Worm (Caenorhabditis elegans): ENCODE data around the gene C02E7.8.

- TF ChIP-seq sea-1 (GFP tag; conservative IDR thresholded peaks at IDR 0.05) (no peak), hmbx-1 (tag; optimal IDR thresholded peaks at IDR 0.05) (no peak), aly-1 (tag; optimal IDR thresholded peaks at IDR 0.05) (no peak), ama-1 (optimal IDR thresholded peaks at IDR 0.05) (no peak), ceh-13 (GFP tag; optimal IDR thresholded peaks at IDR 0.05) (no peak), tbx-11 (GFP tag; IDR thresholded peaks at IDR 0.05) (no peak), tbx-37 (GFP tag; conservative IDR thresholded peaks at IDR 0.05) (no peak)
Observed at ce11 chrV:4934406-4934805, 13.8 kb upstream of the C02E7.8 start, which contains the start of gene catp-2.

Measured in whole organism, early embryonic.